Worm (Caenorhabditis elegans) whole organism, L4 larva: ENCODE results near the gene rps-23.
A peak's percentile ranks its signal among the peaks of the same experiment; 100 is the strongest.

Experiments
- F26F4.8 ChIP-seq: fragments of 200-800 bp; sonication (Bioruptor generic); conservative IDR thresholded peaks from 2 replicates; pipeline ENCODE4 v1.3.6; 2022; ENCODE audit warnings: missing genetic modification characterization, missing compliant biosample characterization
- F49E8.2 ChIP-seq: sonication (generic microtip); optimal IDR thresholded peaks from 2 replicates; lab custom pipeline; 2016; ENCODE audit warnings: missing compliant biosample characterization, mild to moderate bottlenecking, missing genetic modification characterization, borderline replicate concordance
- T20F7.1 ChIP-seq: fragments of 200-800 bp; sonication (Bioruptor generic); optimal IDR thresholded peaks from 2 replicates; lab custom pipeline; 2018; ENCODE audit warnings: mild to moderate bottlenecking, missing genetic modification characterization, missing compliant biosample characterization
- T26A8.4 ChIP-seq: fragments of 200-800 bp; sonication (Bioruptor generic); IDR thresholded peaks from 2 replicates; pipeline ENCODE4 v1.3.6; 2022; ENCODE audit warnings: missing genetic modification characterization, missing compliant biosample characterization
- Y105C5A.15 ChIP-seq: fragments of 200-800 bp; sonication (Bioruptor generic); IDR thresholded peaks from 2 replicates; pipeline ENCODE4 v1.3.6; 2022; ENCODE audit warnings: missing genetic modification characterization, missing compliant biosample characterization
- Y48G9A.11 ChIP-seq: fragments of 200-800 bp; sonication (Bioruptor generic); IDR thresholded peaks from 2 replicates; pipeline ENCODE4 v1.3.6; 2022; ENCODE audit warnings: missing genetic modification reagents, missing genetic modification characterization, missing compliant biosample characterization
- Y75B8A.6 ChIP-seq: fragments of 200-800 bp; sonication (Bioruptor generic); IDR thresholded peaks from 2 replicates; pipeline ENCODE4 v1.3.6; 2022; ENCODE audit warnings: missing genetic modification reagents, missing genetic modification characterization, missing compliant biosample characterization
- ZK337.2 ChIP-seq: fragments of 200-800 bp; sonication (Bioruptor generic); IDR thresholded peaks from 2 replicates; pipeline ENCODE4 v1.3.6; 2022; ENCODE audit warnings: missing genetic modification reagents, missing genetic modification characterization, missing compliant biosample characterization
- aly-2 ChIP-seq: sonication (generic microtip); optimal IDR thresholded peaks from 2 replicates; lab custom pipeline; 2018; ENCODE audit warnings: missing biosample characterization, missing genetic modification characterization
- arid-1 ChIP-seq: fragments of 200-800 bp; sonication (Bioruptor generic); conservative IDR thresholded peaks from 2 replicates; pipeline ENCODE4 v1.3.6; 2022; ENCODE audit warnings: missing genetic modification reagents, missing genetic modification characterization, missing compliant biosample characterization
- ceh-20 ChIP-seq: fragments of 200-800 bp; sonication (Bioruptor generic); IDR thresholded peaks from 2 replicates; pipeline ENCODE4 v1.3.6; 2022; ENCODE audit warnings: missing genetic modification reagents, missing genetic modification characterization, missing compliant biosample characterization
- ceh-62 ChIP-seq: sonication (generic microtip); optimal IDR thresholded peaks from 2 replicates; lab custom pipeline; 2017; ENCODE audit warnings: missing biosample characterization, missing genetic modification characterization
- ctbp-1 ChIP-seq: fragments of 200-800 bp; sonication (Bioruptor generic); IDR thresholded peaks from 2 replicates; pipeline ENCODE4 v1.3.6; 2022; ENCODE audit warnings: missing genetic modification reagents, missing genetic modification characterization, missing compliant biosample characterization
- daf-16 ChIP-seq, 3 experiments: sonication (generic microtip); optimal IDR thresholded peaks; 2 replicates each; lab custom pipeline; 2016 to 2017; ENCODE audit warnings: missing genetic modification characterization in 3 of 3, missing genetic modification reagents in 3 of 3, mild to moderate bottlenecking in 2 of 3, missing compliant biosample characterization in 2 of 3, missing biosample characterization in 1 of 3, moderate library complexity in 1 of 3
- daf-19 ChIP-seq: fragments of 200-800 bp; sonication (Bioruptor generic); conservative IDR thresholded peaks from 2 replicates; pipeline ENCODE4 v1.3.6; 2022; ENCODE audit warnings: missing genetic modification characterization, missing compliant biosample characterization
- daf-8 ChIP-seq: fragments of 200-800 bp; sonication (Bioruptor generic); IDR thresholded peaks from 2 replicates; pipeline ENCODE4 v1.3.6; 2022; ENCODE audit warnings: missing genetic modification characterization, missing compliant biosample characterization
- dmd-6 ChIP-seq: fragments of 200-800 bp; sonication (Bioruptor generic); IDR thresholded peaks from 2 replicates; pipeline ENCODE4 v1.3.6; 2022; ENCODE audit warnings: missing genetic modification reagents, missing genetic modification characterization, missing compliant biosample characterization
- dmd-9 ChIP-seq: fragments of 200-800 bp; sonication (Bioruptor generic); IDR thresholded peaks from 2 replicates; pipeline ENCODE4 v1.3.6; 2022; ENCODE audit warnings: missing genetic modification reagents, missing genetic modification characterization, missing compliant biosample characterization
- duxl-1 ChIP-seq: sonication (generic microtip); optimal IDR thresholded peaks from 2 replicates; lab custom pipeline; 2016; ENCODE audit warnings: mild to moderate bottlenecking, missing genetic modification characterization, moderate library complexity, missing compliant biosample characterization; ENCODE audit not compliant: poor library complexity
- dve-1 ChIP-seq: sonication (generic microtip); optimal IDR thresholded peaks from 2 replicates; lab custom pipeline; 2017; ENCODE audit warnings: antibody characterized with exemption, mild to moderate bottlenecking, missing genetic modification characterization, missing compliant biosample characterization; ENCODE audit not compliant: insufficient read depth
- egl-43 ChIP-seq: fragments of 200-800 bp; sonication (Bioruptor generic); IDR thresholded peaks from 2 replicates; pipeline ENCODE4 v1.3.6; 2022; ENCODE audit warnings: missing genetic modification reagents, missing genetic modification characterization, missing compliant biosample characterization
- hlh-11 ChIP-seq: fragments of 200-800 bp; sonication (Bioruptor generic); optimal IDR thresholded peaks from 2 replicates; lab custom pipeline; 2018; ENCODE audit warnings: mild to moderate bottlenecking, missing genetic modification characterization, missing compliant biosample characterization
- hlh-30 ChIP-seq: sonication (generic microtip); optimal IDR thresholded peaks from 2 replicates; lab custom pipeline; 2017; ENCODE audit warnings: antibody characterized with exemption, mild to moderate bottlenecking, missing genetic modification characterization, missing compliant biosample characterization; ENCODE audit not compliant: insufficient read depth
- jun-1 ChIP-seq: fragments of 150-350 bp; optimal IDR thresholded peaks from 2 replicates; lab custom pipeline; 2014; ENCODE audit warnings: missing biosample characterization, missing genetic modification reagents, missing genetic modification characterization
- lim-7 ChIP-seq: fragments of 200-800 bp; sonication (Bioruptor generic); IDR thresholded peaks from 2 replicates; pipeline ENCODE4 v1.3.6; 2022; ENCODE audit warnings: missing genetic modification characterization, missing compliant biosample characterization
- lin-1 ChIP-seq: fragments of 200-800 bp; sonication (Bioruptor generic); IDR thresholded peaks from 2 replicates; pipeline ENCODE4 v1.3.6; 2022; ENCODE audit warnings: missing genetic modification reagents, missing genetic modification characterization, missing compliant biosample characterization
- lin-38 ChIP-seq: fragments of 200-800 bp; sonication (Bioruptor generic); IDR thresholded peaks from 2 replicates; pipeline ENCODE4 v1.3.6; 2022; ENCODE audit warnings: missing genetic modification reagents, missing genetic modification characterization, missing compliant biosample characterization
- madf-5 ChIP-seq, 2 experiments: fragments of 200-800 bp; sonication (Bioruptor generic); IDR thresholded peaks; 2 replicates each; pipeline ENCODE4 v1.3.6; 2022; ENCODE audit warnings: missing compliant biosample characterization in 2 of 2, missing genetic modification characterization in 2 of 2
- madf-9 ChIP-seq: fragments of 200-800 bp; sonication (Bioruptor generic); conservative IDR thresholded peaks from 2 replicates; pipeline ENCODE4 v1.3.6; 2022; ENCODE audit warnings: missing genetic modification reagents, missing genetic modification characterization, missing compliant biosample characterization
- mdt-29 ChIP-seq: fragments of 200-800 bp; sonication (Bioruptor generic); IDR thresholded peaks from 2 replicates; pipeline ENCODE4 v1.3.6; 2022; ENCODE audit warnings: missing genetic modification reagents, missing genetic modification characterization, missing compliant biosample characterization
- mep-1 ChIP-seq: fragments of 150-350 bp; sonication (generic microtip); optimal IDR thresholded peaks from 3 replicates; lab custom pipeline; 2014; ENCODE audit warnings: missing biosample characterization, missing genetic modification characterization
- mes-2 ChIP-seq: sonication (generic microtip); optimal IDR thresholded peaks from 2 replicates; lab custom pipeline; 2016; ENCODE audit warnings: missing genotype, mild to moderate bottlenecking, missing genetic modification characterization, missing compliant biosample characterization; ENCODE audit not compliant: poor library complexity, severe bottlenecking
- mxl-3 ChIP-seq: fragments of 200-800 bp; sonication (Bioruptor generic); optimal IDR thresholded peaks from 2 replicates; lab custom pipeline; 2018; ENCODE audit warnings: mild to moderate bottlenecking, missing genetic modification characterization, missing compliant biosample characterization
- nhr-237 ChIP-seq: sonication (generic microtip); optimal IDR thresholded peaks from 2 replicates; lab custom pipeline; 2017; ENCODE audit warnings: missing biosample characterization, missing genetic modification characterization
- nhr-25 ChIP-seq: sonication (generic microtip); optimal IDR thresholded peaks from 2 replicates; lab custom pipeline; 2017; ENCODE audit warnings: missing genetic modification characterization, mild to moderate bottlenecking, missing compliant biosample characterization, antibody characterized with exemption, moderate library complexity, borderline replicate concordance; ENCODE audit not compliant: insufficient read depth
- nhr-42 ChIP-seq: fragments of 200-800 bp; sonication (Bioruptor generic); IDR thresholded peaks from 2 replicates; pipeline ENCODE4 v1.3.6; 2022; ENCODE audit warnings: missing genetic modification characterization, missing compliant biosample characterization
- nhr-48 ChIP-seq: sonication (generic microtip); optimal IDR thresholded peaks from 2 replicates; lab custom pipeline; 2016; ENCODE audit warnings: mild to moderate bottlenecking, missing genetic modification characterization, missing compliant biosample characterization
- nhr-77 ChIP-seq: fragments of 150-350 bp; optimal IDR thresholded peaks from 2 replicates; lab custom pipeline; 2014; ENCODE audit warnings: missing biosample characterization, missing genetic modification characterization
- php-3 ChIP-seq: fragments of 200-800 bp; sonication (Bioruptor generic); IDR thresholded peaks from 2 replicates; pipeline ENCODE4 v1.3.6; 2022; ENCODE audit warnings: missing genetic modification reagents, missing genetic modification characterization, missing compliant biosample characterization
- rbr-2 ChIP-seq: sonication (generic microtip); optimal IDR thresholded peaks from 2 replicates; lab custom pipeline; 2016; ENCODE audit warnings: missing genotype, missing genetic modification characterization, missing compliant biosample characterization
- saeg-2 ChIP-seq: fragments of 200-800 bp; sonication (Bioruptor generic); IDR thresholded peaks from 2 replicates; pipeline ENCODE4 v1.3.6; 2022; ENCODE audit warnings: missing genetic modification reagents, missing genetic modification characterization, missing compliant biosample characterization
- spr-1 ChIP-seq: sonication (generic microtip); optimal IDR thresholded peaks from 2 replicates; lab custom pipeline; 2016; ENCODE audit warnings: mild to moderate bottlenecking, missing genetic modification characterization, missing compliant biosample characterization
- unc-130 ChIP-seq: sonication (generic microtip); optimal IDR thresholded peaks from 2 replicates; lab custom pipeline; 2016; ENCODE audit warnings: missing genetic modification reagents, missing genetic modification characterization, missing compliant biosample characterization
- unc-39 ChIP-seq: sonication (generic microtip); optimal IDR thresholded peaks from 2 replicates; lab custom pipeline; 2017; ENCODE audit warnings: missing biosample characterization, missing genetic modification characterization
- unc-62 ChIP-seq, 3 experiments: fragments of 150-350 bp in 1 of 3; sonication (generic microtip); optimal IDR thresholded peaks in 2 of 3; peaks in 1 of 3; 1 replicate in 1 of 3; 2 replicates in 2 of 3; lab custom pipeline; 2014 to 2017; ENCODE audit warnings: missing biosample characterization in 3 of 3, missing genetic modification characterization in 3 of 3, missing genetic modification reagents in 3 of 3, missing genotype in 1 of 3
- zag-1 ChIP-seq: fragments of 150-350 bp; optimal IDR thresholded peaks from 2 replicates; lab custom pipeline; 2014; ENCODE audit warnings: missing biosample characterization, missing genetic modification characterization
- zip-2 ChIP-seq: fragments of 150-350 bp; optimal IDR thresholded peaks from 2 replicates; lab custom pipeline; 2014; ENCODE audit warnings: missing biosample characterization, missing genetic modification characterization

Gene rps-23

ce11 chrIV:12371340-12371739 is 19.5 kb downstream of the rps-23 start:
- 0 out of 2 replicates have a peak, but pooled peaks have one; percentile 17 for TF ChIP-seq Y48G9A.11 (GFP tag; lab: Robert Waterston, UW)
- TF ChIP-seq aly-2: no peak
- no peak for TF ChIP-seq unc-39 (tag; lab: Kevin White, UChicago)
- peak; percentile 9; the same call in 1 of the 2 replicates for TF ChIP-seq lin-38
- TF ChIP-seq unc-130 (GFP tag; lab: Kevin White, UChicago): no peak
- TF ChIP-seq dmd-9 (GFP tag; lab: Robert Waterston, UW): no peak
- 0 out of 4 replicates have a peak, but pooled peaks of 1 of the 2 experiments have one; percentile 7 for TF ChIP-seq madf-5 (GFP tag; IDR thresholded peaks at IDR 0.05; lab: Robert Waterston, UW)

DNA sequence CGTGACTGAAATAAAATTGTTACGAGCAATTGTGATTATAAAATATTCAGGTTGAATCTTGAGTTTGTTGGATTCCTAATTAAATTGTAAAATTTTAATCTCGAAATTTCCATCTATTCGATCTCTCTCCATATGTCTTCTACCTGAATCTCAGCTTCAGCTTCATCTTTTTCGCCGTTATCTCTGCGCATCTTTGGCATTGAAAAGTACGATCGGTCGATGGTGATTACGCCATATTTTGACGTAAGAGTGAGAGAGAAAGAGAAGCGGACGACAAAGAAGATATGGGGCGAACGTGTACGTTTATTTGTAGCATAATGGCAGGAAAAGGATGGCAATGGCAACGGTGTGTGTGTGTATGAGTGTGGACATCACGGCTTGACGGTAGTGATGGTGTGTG is 24.3 kb downstream of the rps-23 start:
- TF ChIP-seq nhr-237 (tag; lab: Kevin White, UChicago): no peak
- TF ChIP-seq hlh-11: peak; percentile 46
- TF ChIP-seq arid-1 (GFP tag; lab: Robert Waterston, UW): no peak
- TF ChIP-seq aly-2: no peak
- no peak for TF ChIP-seq unc-62 (GFP tag; optimal IDR thresholded peaks at IDR 0.05 in 1 of 2; lab: Kevin White, UChicago)
- TF ChIP-seq unc-62 (tag; optimal IDR thresholded peaks at IDR 0.05; lab: Kevin White, UChicago): no peak
- TF ChIP-seq dmd-6: no peak
- TF ChIP-seq mes-2 (tag; lab: Kevin White, UChicago): no peak
- no peak for TF ChIP-seq php-3 (GFP tag; lab: Robert Waterston, UW)
- TF ChIP-seq madf-9 (GFP tag; lab: Robert Waterston, UW): no peak
- TF ChIP-seq zip-2: no peak
- TF ChIP-seq rbr-2 (tag; lab: Kevin White, UChicago): no peak
- TF ChIP-seq mxl-3 (GFP tag; lab: Kevin White, UChicago): peak; percentile 65
- no peak for TF ChIP-seq ctbp-1
- TF ChIP-seq T26A8.4 (GFP tag; lab: Robert Waterston, UW): peak; percentile 15
- no peak for TF ChIP-seq F26F4.8 (GFP tag; lab: Robert Waterston, UW)
- TF ChIP-seq nhr-77 (tag; lab: Kevin White, UChicago): no peak
- TF ChIP-seq nhr-48 (tag; lab: Kevin White, UChicago): peak; percentile 13
- no peak for TF ChIP-seq daf-16 (GFP tag; optimal IDR thresholded peaks at IDR 0.05; lab: Kevin White, UChicago)
- no peak for TF ChIP-seq daf-16 (tag; optimal IDR thresholded peaks at IDR 0.05; lab: Kevin White, UChicago)
- TF ChIP-seq ceh-20: no peak
- no peak for TF ChIP-seq jun-1
- no peak for TF ChIP-seq Y75B8A.6 (GFP tag; lab: Robert Waterston, UW)
- TF ChIP-seq ZK337.2 (GFP tag; lab: Robert Waterston, UW): no peak
- no peak for TF ChIP-seq hlh-30 (tag; lab: Kevin White, UChicago)
- TF ChIP-seq Y105C5A.15: no peak
- no peak for TF ChIP-seq saeg-2
- TF ChIP-seq ceh-62 (tag; lab: Kevin White, UChicago): no peak
- TF ChIP-seq daf-19: no peak
- no peak for TF ChIP-seq T20F7.1 (GFP tag; lab: Kevin White, UChicago)
- no peak for TF ChIP-seq daf-8 (GFP tag; lab: Robert Waterston, UW)
- no peak for TF ChIP-seq dve-1 (tag; lab: Kevin White, UChicago)

DNA sequence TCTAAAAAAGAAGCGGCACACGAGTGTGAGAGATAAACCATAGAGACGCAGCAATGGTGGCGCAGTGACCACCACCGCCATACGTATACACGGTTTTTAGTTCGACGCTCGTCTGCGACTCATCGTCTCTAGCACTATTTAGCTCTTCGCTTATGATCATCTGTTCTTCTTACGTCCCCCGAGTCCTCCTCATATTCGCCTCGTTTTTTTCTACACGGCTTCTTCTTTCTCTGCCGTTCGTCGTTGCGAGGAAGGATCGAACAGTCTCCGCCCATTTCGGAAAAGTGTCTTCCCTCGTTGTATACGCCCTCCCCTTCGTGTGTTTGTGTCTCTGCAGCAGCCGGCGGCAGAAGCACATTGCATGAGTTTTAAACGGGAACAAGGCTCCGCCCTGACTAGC is 25.9 kb downstream of the rps-23 start:
- no peak for TF ChIP-seq mes-2 (tag; lab: Kevin White, UChicago)
- TF ChIP-seq lim-7 (GFP tag; lab: Robert Waterston, UW): no peak
- no peak for TF ChIP-seq nhr-42 (GFP tag; lab: Robert Waterston, UW)
- peak; percentile 43 for TF ChIP-seq hlh-30 (tag; lab: Kevin White, UChicago)
- TF ChIP-seq egl-43 (GFP tag; lab: Robert Waterston, UW): 0 out of 2 replicates have a peak, but pooled peaks have one; percentile 10
- TF ChIP-seq Y48G9A.11 (GFP tag; lab: Robert Waterston, UW): no peak
- TF ChIP-seq ceh-20: no peak
- no peak for TF ChIP-seq duxl-1 (tag; lab: Kevin White, UChicago)
- no peak for TF ChIP-seq nhr-237 (tag; lab: Kevin White, UChicago)
- TF ChIP-seq daf-16 (GFP tag; optimal IDR thresholded peaks at IDR 0.05; lab: Kevin White, UChicago): no peak
- TF ChIP-seq daf-16 (tag; optimal IDR thresholded peaks at IDR 0.05; lab: Kevin White, UChicago): peak; percentile 18
- TF ChIP-seq F49E8.2 (tag; lab: Kevin White, UChicago): no peak
- no peak for TF ChIP-seq lin-1 (GFP tag; lab: Robert Waterston, UW)
- no peak for TF ChIP-seq mdt-29 (GFP tag; lab: Robert Waterston, UW)
- TF ChIP-seq nhr-25: no peak
- TF ChIP-seq mep-1 (tag; lab: Kevin White, UChicago): peak; percentile 19
- no peak for TF ChIP-seq zag-1
- TF ChIP-seq spr-1: no peak
